Fruit fly (Drosophila melanogaster): ENCODE data around the gene CG5235.

dm6 chr3L:16042640-16043039, 47.6 kb downstream of the CG5235 start:
- TF ChIP-seq Dll (optimal IDR thresholded peaks at IDR 0.05) (no peak), pan (optimal IDR thresholded peaks at IDR 0.05) (no peak), CG8478 (optimal IDR thresholded peaks at IDR 0.05) (no peak), EcR (GFP tag; optimal IDR thresholded peaks at IDR 0.05) (peak in 1 of 2 experiments; percentile 10)

All from whole organism.